Fruit fly (Drosophila melanogaster) whole organism, embryonic: ENCODE results near the gene CG2059.
A peak's percentile ranks its signal among the peaks of the same experiment; 100 is the strongest.

ENCODE experiments used
- Adf1 ChIP-seq: fragments of 200-800 bp; sonication (Bioruptor generic); IDR thresholded peaks from 2 replicates; pipeline ENCODE4 v1.3.6; 2022; ENCODE audit warnings: missing biosample characterization, missing genetic modification characterization
- Atf3 ChIP-seq: fragments of 200-800 bp; sonication (Bioruptor generic); optimal IDR thresholded peaks from 3 replicates; lab custom pipeline; 2016; ENCODE audit warnings: missing biosample characterization, missing genetic modification characterization
- BtbVII ChIP-seq: fragments of 200-800 bp; sonication (Bioruptor generic); optimal IDR thresholded peaks from 3 replicates; lab custom pipeline; 2017; ENCODE audit warnings: missing biosample characterization, mild to moderate bottlenecking, missing genetic modification characterization
- CG10321 ChIP-seq: fragments of 200-800 bp; sonication (Bioruptor generic); IDR thresholded peaks from 2 replicates; pipeline ENCODE4 v1.3.6; 2022; ENCODE audit warnings: missing biosample characterization, missing genetic modification characterization
- CG10654 ChIP-seq: fragments of 200-800 bp; sonication (Bioruptor generic); optimal IDR thresholded peaks from 2 replicates; lab custom pipeline; 2016; ENCODE audit warnings: missing biosample characterization, missing genetic modification characterization
- CG12299 ChIP-seq: fragments of 200-800 bp; sonication (Bioruptor generic); optimal IDR thresholded peaks from 2 replicates; lab custom pipeline; 2018; ENCODE audit warnings: missing biosample characterization, mild to moderate bottlenecking, missing genetic modification characterization
- CG1233 ChIP-seq: fragments of 200-800 bp; sonication (Bioruptor generic); optimal IDR thresholded peaks from 4 replicates; lab custom pipeline; 2018; ENCODE audit warnings: missing biosample characterization, mild to moderate bottlenecking, missing genetic modification characterization
- CG12744 ChIP-seq: fragments of 200-800 bp; sonication (Bioruptor generic); optimal IDR thresholded peaks from 2 replicates; lab custom pipeline; 2016; ENCODE audit warnings: missing biosample characterization, missing genetic modification characterization
- CG17829 ChIP-seq: fragments of 200-800 bp; optimal IDR thresholded peaks from 2 replicates; lab custom pipeline; 2019; ENCODE audit warnings: missing biosample characterization, mild to moderate bottlenecking, missing genetic modification characterization, moderate library complexity
- CG31224 ChIP-seq: fragments of 200-800 bp; sonication (Bioruptor generic); IDR thresholded peaks from 2 replicates; pipeline ENCODE4 v1.3.6; 2022; ENCODE audit warnings: missing biosample characterization, missing genetic modification characterization
- CG31441 ChIP-seq: fragments of 200-800 bp; sonication (Bioruptor generic); IDR thresholded peaks from 2 replicates; pipeline ENCODE4 v1.3.6; 2022; ENCODE audit warnings: missing biosample characterization, missing genetic modification characterization
- CG3281 ChIP-seq: fragments of 200-800 bp; sonication (Bioruptor generic); optimal IDR thresholded peaks from 3 replicates; lab custom pipeline; 2017; ENCODE audit warnings: missing biosample characterization, mild to moderate bottlenecking, missing genetic modification characterization
- CG3726 ChIP-seq: fragments of 200-800 bp; sonication (Bioruptor generic); IDR thresholded peaks from 3 replicates; pipeline ENCODE4, ENCODE4 v1.3.6; 2022; ENCODE audit warnings: missing biosample characterization, missing genetic modification characterization
- CG4282 ChIP-seq: fragments of 200-800 bp; sonication (Bioruptor generic); optimal IDR thresholded peaks from 2 replicates; lab custom pipeline; 2016; ENCODE audit warnings: missing biosample characterization, missing genetic modification characterization
- CG5245 ChIP-seq: fragments of 200-800 bp; sonication (Bioruptor generic); optimal IDR thresholded peaks from 3 replicates; lab custom pipeline; 2016; ENCODE audit warnings: missing biosample characterization, missing genetic modification characterization
- CG7271 ChIP-seq: fragments of 200-800 bp; sonication (Bioruptor generic); optimal IDR thresholded peaks from 2 replicates; lab custom pipeline; 2018; ENCODE audit warnings: missing biosample characterization, mild to moderate bottlenecking, missing genetic modification characterization, moderate library complexity
- CG8281 ChIP-seq: fragments of 200-800 bp; sonication (Bioruptor generic); optimal IDR thresholded peaks from 2 replicates; lab custom pipeline; 2018; ENCODE audit warnings: missing biosample characterization, mild to moderate bottlenecking, missing genetic modification characterization, moderate library complexity
- CG8924 ChIP-seq: fragments of 200-800 bp; optimal IDR thresholded peaks from 3 replicates; lab custom pipeline; 2019; ENCODE audit warnings: missing biosample characterization, mild to moderate bottlenecking, missing genetic modification characterization, moderate library complexity
- CoRest ChIP-seq: fragments of 200-800 bp; sonication (Bioruptor generic); optimal IDR thresholded peaks from 3 replicates; lab custom pipeline; 2018; ENCODE audit warnings: missing biosample characterization, mild to moderate bottlenecking, missing genetic modification characterization, moderate library complexity
- Dad ChIP-seq: fragments of 200-800 bp; sonication (Bioruptor generic); optimal IDR thresholded peaks from 3 replicates; lab custom pipeline; 2016; ENCODE audit warnings: missing biosample characterization, missing genetic modification characterization
- Deaf1 ChIP-seq: fragments of 200-800 bp; optimal IDR thresholded peaks from 3 replicates; lab custom pipeline; 2019; ENCODE audit warnings: missing biosample characterization, mild to moderate bottlenecking, missing genetic modification characterization, moderate library complexity
- Dip2 ChIP-seq: fragments of 200-800 bp; sonication (Bioruptor generic); IDR thresholded peaks from 2 replicates; pipeline ENCODE4 v1.3.6; 2022; ENCODE audit warnings: missing biosample characterization, missing genetic modification characterization
- Dll ChIP-seq: fragments of 200-800 bp; sonication (Bioruptor generic); IDR thresholded peaks from 4 replicates; pipeline ENCODE4 v1.3.6; 2022; ENCODE audit warnings: missing biosample characterization, missing genetic modification characterization; ENCODE audit not compliant: partially characterized antibody
- Ets97D ChIP-seq: fragments of 200-800 bp; sonication (Bioruptor generic); optimal IDR thresholded peaks from 3 replicates; lab custom pipeline; 2016; ENCODE audit warnings: missing biosample characterization, missing genetic modification characterization
- HHEX ChIP-seq: fragments of 200-800 bp; sonication (Bioruptor generic); optimal IDR thresholded peaks from 3 replicates; lab custom pipeline; 2017; ENCODE audit warnings: missing biosample characterization, mild to moderate bottlenecking, missing genetic modification characterization, missing genetic modification reagents
- Hr39 ChIP-seq: fragments of >200 bp; optimal IDR thresholded peaks from 2 replicates; lab custom pipeline; 2017
- Lpt ChIP-seq: fragments of >200 bp; optimal IDR thresholded peaks from 2 replicates; lab custom pipeline; 2018; ENCODE audit warnings: missing biosample characterization, missing genetic modification characterization
- MESR4 ChIP-seq: fragments of 200-800 bp; sonication (Bioruptor generic); optimal IDR thresholded peaks from 2 replicates; lab custom pipeline; 2018; ENCODE audit warnings: missing biosample characterization, mild to moderate bottlenecking, missing genetic modification characterization, moderate library complexity
- Neu2 ChIP-seq: fragments of 200-800 bp; sonication (Bioruptor generic); optimal IDR thresholded peaks from 3 replicates; lab custom pipeline; 2016; ENCODE audit warnings: missing biosample characterization, missing genetic modification characterization, borderline replicate concordance
- Stat92E ChIP-seq, 3 experiments: fragments of >200 bp in 2 of 3; fragments of 200-800 bp in 1 of 3; sonication (Bioruptor generic) in 1 of 3; optimal IDR thresholded peaks; 2 replicates each; lab custom pipeline; 2017 to 2019; ENCODE audit warnings: missing biosample characterization in 3 of 3, missing genetic modification characterization in 3 of 3, mild to moderate bottlenecking in 1 of 3, moderate library complexity in 1 of 3
- caup ChIP-seq: fragments of 200-800 bp; sonication (Bioruptor generic); optimal IDR thresholded peaks from 3 replicates; lab custom pipeline; 2017; ENCODE audit warnings: missing biosample characterization, mild to moderate bottlenecking, missing genetic modification characterization, moderate library complexity; ENCODE audit not compliant: severe bottlenecking
- dmrt99B ChIP-seq: fragments of 200-800 bp; sonication (Bioruptor generic); optimal IDR thresholded peaks from 2 replicates; lab custom pipeline; 2018; ENCODE audit warnings: missing biosample characterization, mild to moderate bottlenecking, missing genetic modification characterization, moderate library complexity
- dpn ChIP-seq, 2 experiments: fragments of 200-800 bp; sonication (Bioruptor generic); optimal IDR thresholded peaks; 3 replicates each; lab custom pipeline; 2016; ENCODE audit warnings: missing biosample characterization in 2 of 2, missing genetic modification characterization in 2 of 2
- emc ChIP-seq: fragments of 200-800 bp; sonication (Bioruptor generic); optimal IDR thresholded peaks from 2 replicates; lab custom pipeline; 2016; ENCODE audit warnings: missing biosample characterization, missing genetic modification characterization
- fd102C ChIP-seq: fragments of 200-800 bp; sonication (Bioruptor generic); optimal IDR thresholded peaks from 2 replicates; lab custom pipeline; 2018; ENCODE audit warnings: missing biosample characterization, mild to moderate bottlenecking, missing genetic modification characterization, moderate library complexity
- fu2 ChIP-seq: fragments of 200-800 bp; sonication (Bioruptor generic); optimal IDR thresholded peaks from 2 replicates; lab custom pipeline; 2016; ENCODE audit warnings: missing biosample characterization, missing genetic modification characterization
- hkb ChIP-seq, 2 experiments: fragments of 200-800 bp in 1 of 2; fragments of >200 bp in 1 of 2; sonication (Bioruptor generic) in 1 of 2; IDR thresholded peaks in 1 of 2; optimal IDR thresholded peaks in 1 of 2; 2 replicates each; pipeline versions ENCODE4 v1.3.6 to Lab custom; 2017 to 2022; ENCODE audit warnings: missing biosample characterization in 1 of 2, missing genetic modification characterization in 1 of 2
- ranshi ChIP-seq: fragments of 200-800 bp; sonication (Bioruptor generic); IDR thresholded peaks from 2 replicates; pipeline ENCODE4 v1.3.6; 2022; ENCODE audit warnings: missing biosample characterization, missing genetic modification characterization
- salm ChIP-seq: fragments of 200-800 bp; sonication (Bioruptor generic); optimal IDR thresholded peaks from 2 replicates; lab custom pipeline; 2018; ENCODE audit warnings: missing biosample characterization, mild to moderate bottlenecking, missing genetic modification characterization
- so ChIP-seq: fragments of 200-800 bp; sonication (Bioruptor generic); IDR thresholded peaks from 3 replicates; pipeline ENCODE4 v1.3.6; 2022; ENCODE audit warnings: missing biosample characterization, missing genetic modification characterization
- stwl ChIP-seq: fragments of 200-800 bp; sonication (Bioruptor generic); optimal IDR thresholded peaks from 3 replicates; lab custom pipeline; 2018; ENCODE audit warnings: missing biosample characterization, mild to moderate bottlenecking, missing genetic modification characterization, moderate library complexity
- sug ChIP-seq: fragments of 200-800 bp; optimal IDR thresholded peaks from 2 replicates; lab custom pipeline; 2019; ENCODE audit warnings: missing biosample characterization, mild to moderate bottlenecking, missing genetic modification characterization, moderate library complexity
- tll ChIP-seq, 2 experiments: fragments of 200-800 bp in 1 of 2; fragments of >200 bp in 1 of 2; sonication (Bioruptor generic) in 1 of 2; optimal IDR thresholded peaks; 2 replicates each; lab custom pipeline; 2017 to 2019; ENCODE audit warnings: missing biosample characterization in 2 of 2, missing genetic modification characterization in 2 of 2, mild to moderate bottlenecking in 1 of 2, moderate library complexity in 1 of 2
- unpg ChIP-seq: fragments of 200-800 bp; sonication (Bioruptor generic); optimal IDR thresholded peaks from 3 replicates; lab custom pipeline; 2018; ENCODE audit warnings: missing biosample characterization, mild to moderate bottlenecking, missing genetic modification characterization, moderate library complexity
- wdn ChIP-seq: fragments of 200-800 bp; sonication (Bioruptor generic); IDR thresholded peaks from 2 replicates; pipeline ENCODE4 v1.3.6; 2022; ENCODE audit warnings: missing biosample characterization, missing genetic modification characterization
- zf30C ChIP-seq: fragments of 200-800 bp; sonication (Bioruptor generic); optimal IDR thresholded peaks from 3 replicates; lab custom pipeline; 2018; ENCODE audit warnings: missing biosample characterization, mild to moderate bottlenecking, missing genetic modification characterization

Gene CG2059

dm6 chrX:7333858-7334800 lies 48.0 kb downstream of the CG2059 start (continued):
- no peak for TF ChIP-seq CG31441 (GFP tag; lab: Robert Waterston, UW)
- no peak for TF ChIP-seq Dip2 (GFP tag; lab: Robert Waterston, UW)
- TF ChIP-seq Dad: no peak
- peak; percentile 45 for TF ChIP-seq caup (GFP tag; lab: Kevin White, UChicago)
- TF ChIP-seq dmrt99B (tag; lab: Kevin White, UChicago): peak; percentile 3
- TF ChIP-seq Adf1 (GFP tag; lab: Robert Waterston, UW): peak; percentile 66
- TF ChIP-seq Deaf1 (tag; lab: Kevin White, UChicago): no peak
- no peak for TF ChIP-seq CG17829 (tag; lab: Kevin White, UChicago)
- TF ChIP-seq tll (GFP tag; optimal IDR thresholded peaks at IDR 0.05; lab: Kevin White, UChicago): no peak
- TF ChIP-seq unpg (GFP tag; lab: Kevin White, UChicago): peak; percentile 25
- no peak for TF ChIP-seq fd102C (GFP tag; lab: Kevin White, UChicago)
- TF ChIP-seq Lpt: no peak
- TF ChIP-seq CG3281 (GFP tag; lab: Kevin White, UChicago): peak; percentile 69
- no peak for TF ChIP-seq CG8924 (tag; lab: Kevin White, UChicago)
- peak; percentile 30 to 66 for TF ChIP-seq dpn (GFP tag; optimal IDR thresholded peaks at IDR 0.05; lab: Kevin White, UChicago)

dm6 chrX:7334801-7335176 lies 48.6 kb downstream of the CG2059 start:
- TF ChIP-seq HHEX (GFP tag; lab: Kevin White, UChicago) (peak; percentile 80), CG31224 (GFP tag; lab: Robert Waterston, UW) (peak; percentile 54), CG12299 (peak; percentile 71), BtbVII (GFP tag; lab: Kevin White, UChicago) (peak; percentile 74), CG3281 (GFP tag; lab: Kevin White, UChicago) (peak; percentile 77), ranshi (GFP tag; lab: Robert Waterston, UW) (peak; percentile 72), Ets97D (GFP tag; lab: Kevin White, UChicago) (no peak), CG4282 (GFP tag; lab: Kevin White, UChicago) (no peak), stwl (tag; lab: Kevin White, UChicago) (no peak), Deaf1 (tag; lab: Kevin White, UChicago) (peak; percentile 71), sug (peak; percentile 73), dpn (GFP tag; optimal IDR thresholded peaks at IDR 0.05; lab: Kevin White, UChicago) (peak in 1 of 2 experiments; percentile 78), CG31441 (GFP tag; lab: Robert Waterston, UW) (peak; percentile 77), CoRest (tag; lab: Kevin White, UChicago) (peak; percentile 89), CG12744 (no peak), MESR4 (GFP tag; lab: Kevin White, UChicago) (no peak), CG1233 (GFP tag; lab: Kevin White, UChicago) (peak; percentile 57), Atf3 (GFP tag; lab: Kevin White, UChicago) (no peak), Dll (GFP tag; lab: Robert Waterston, UW) (no peak), CG7271 (tag; lab: Kevin White, UChicago) (peak; percentile 42), hkb (optimal IDR thresholded peaks at IDR 0.05; lab: Kevin White, UChicago) (no peak), hkb (GFP tag; IDR thresholded peaks at IDR 0.05; lab: Robert Waterston, UW) (peak; percentile 80), CG10321 (no peak), CG5245 (GFP tag; lab: Kevin White, UChicago) (no peak), zf30C (GFP tag; lab: Kevin White, UChicago) (no peak), CG10654 (GFP tag; lab: Kevin White, UChicago) (peak; percentile 46), CG3726 (GFP tag; lab: Robert Waterston, UW) (no peak), Neu2 (GFP tag; lab: Kevin White, UChicago) (no peak), fu2 (no peak), emc (GFP tag; lab: Kevin White, UChicago) (no peak), wdn (GFP tag; lab: Robert Waterston, UW) (no peak), so (peak; percentile 77; the same call in 2 of the 3 replicates), Hr39 (lab: Kevin White, UChicago) (no peak), salm (tag; lab: Kevin White, UChicago) (peak; percentile 51), Stat92E (GFP tag; optimal IDR thresholded peaks at IDR 0.05; lab: Kevin White, UChicago) (no peak), CG8281 (tag; lab: Kevin White, UChicago) (peak; percentile 32)
